Worm (Caenorhabditis elegans) whole organism, mixed stage, embryonic: ENCODE data around the gene Y22D7AR.6.

ENCODE experiments used
- elt-3 ChIP-seq: fragments of 150-350 bp; optimal IDR thresholded peaks from 2 replicates; lab custom pipeline; 2014; ENCODE audit warnings: missing biosample characterization, missing genetic modification characterization
- mep-1 ChIP-seq: fragments of 150-350 bp; optimal IDR thresholded peaks from 2 replicates; lab custom pipeline; 2017; ENCODE audit warnings: missing biosample characterization, missing genetic modification reagents, missing genetic modification characterization, inconsistent platforms
- unc-120 ChIP-seq: sonication (generic microtip); optimal IDR thresholded peaks from 2 replicates; lab custom pipeline; 2017; ENCODE audit warnings: missing genetic modification characterization, missing compliant biosample characterization; ENCODE audit not compliant: poor library complexity, severe bottlenecking

ce11 chrIII:1676588-1676987 lies at the start of gene Y22D7AR.6:
- TF ChIP-seq elt-3 (tag; lab: Kevin White, UChicago) (no peak), unc-120 (tag; lab: Kevin White, UChicago) (no peak), mep-1 (tag; lab: Kevin White, UChicago) (no peak)
